Worm (Caenorhabditis elegans): Measurements from ENCODE around the gene tag-18.

ce11 chrX:3751370-3751769 is 17.5 kb upstream of the tag-18 start:
- TF ChIP-seq zag-1 (tag; optimal IDR thresholded peaks at IDR 0.05), result no peak
- no peak for TF ChIP-seq nhr-237 (tag; optimal IDR thresholded peaks at IDR 0.05)
- TF ChIP-seq ceh-82 (tag; optimal IDR thresholded peaks at IDR 0.05), result no peak
- no peak for TF ChIP-seq unc-62 (GFP tag; optimal IDR thresholded peaks at IDR 0.05)
- TF ChIP-seq fos-1 (tag; optimal IDR thresholded peaks at IDR 0.05), result no peak
- no peak for TF ChIP-seq nhr-28 (tag; optimal IDR thresholded peaks at IDR 0.05)
- TF ChIP-seq fkh-10 (GFP tag; optimal IDR thresholded peaks at IDR 0.05), result no peak
- TF ChIP-seq sptf-1 (tag; optimal IDR thresholded peaks at IDR 0.05), result no peak
- TF ChIP-seq elt-2 (tag; optimal IDR thresholded peaks at IDR 0.05), result no peak
- no peak for TF ChIP-seq grh-1 (GFP tag; IDR thresholded peaks at IDR 0.05)
- no peak for TF ChIP-seq vab-15 (tag; optimal IDR thresholded peaks at IDR 0.05)

Measured in whole organism, L1 larva.